Worm (Caenorhabditis elegans) whole organism, mixed stage, embryonic: Measurements from ENCODE around the gene mvb-12.

Source experiments
- M03D4.4 ChIP-seq: sonication (generic microtip); optimal IDR thresholded peaks from 2 replicates; lab custom pipeline; 2017; ENCODE audit warnings: mild to moderate bottlenecking, missing genetic modification characterization, missing compliant biosample characterization
- blmp-1 ChIP-seq: fragments of 150-350 bp; optimal IDR thresholded peaks from 2 replicates; lab custom pipeline; 2014; ENCODE audit warnings: missing biosample characterization, missing genetic modification characterization
- ceh-39 ChIP-seq: fragments of 150-350 bp; optimal IDR thresholded peaks from 2 replicates; lab custom pipeline; 2014; ENCODE audit warnings: missing biosample characterization, missing genetic modification characterization
- ceh-83 ChIP-seq: fragments of 200-800 bp; sonication (Bioruptor generic); optimal IDR thresholded peaks from 2 replicates; lab custom pipeline; 2018; ENCODE audit warnings: mild to moderate bottlenecking, missing genetic modification characterization, missing compliant biosample characterization
- ces-1 ChIP-seq: fragments of 150-350 bp; optimal IDR thresholded peaks from 2 replicates; lab custom pipeline; 2014; ENCODE audit warnings: missing biosample characterization, missing genetic modification reagents, missing genetic modification characterization
- cnd-1 ChIP-seq: fragments of 200-800 bp; sonication (Bioruptor generic); optimal IDR thresholded peaks from 2 replicates; lab custom pipeline; 2018; ENCODE audit warnings: mild to moderate bottlenecking, missing genetic modification characterization, missing compliant biosample characterization
- drap-1 ChIP-seq: fragments of 200-800 bp; sonication (Bioruptor generic); optimal IDR thresholded peaks from 3 replicates; lab custom pipeline; 2018; ENCODE audit warnings: mild to moderate bottlenecking, missing genetic modification characterization, missing compliant biosample characterization
- elt-1 ChIP-seq: sonication (generic microtip); optimal IDR thresholded peaks from 2 replicates; lab custom pipeline; 2017; ENCODE audit warnings: missing genetic modification characterization, mild to moderate bottlenecking, missing compliant biosample characterization, antibody characterized with exemption, moderate library complexity, borderline replicate concordance; ENCODE audit not compliant: insufficient read depth
- elt-3 ChIP-seq: fragments of 150-350 bp; optimal IDR thresholded peaks from 2 replicates; lab custom pipeline; 2014; ENCODE audit warnings: missing biosample characterization, missing genetic modification characterization
- flh-1 ChIP-seq: fragments of 200-800 bp; sonication (Bioruptor generic); optimal IDR thresholded peaks from 2 replicates; lab custom pipeline; 2018; ENCODE audit warnings: mild to moderate bottlenecking, missing genetic modification characterization, moderate library complexity, missing compliant biosample characterization
- ham-2 ChIP-seq: fragments of 200-800 bp; sonication (Bioruptor generic); optimal IDR thresholded peaks from 2 replicates; lab custom pipeline; 2018; ENCODE audit warnings: mild to moderate bottlenecking, missing genetic modification characterization, missing compliant biosample characterization
- hlh-1 ChIP-seq: fragments of 150-350 bp; optimal IDR thresholded peaks from 2 replicates; lab custom pipeline; 2014; ENCODE audit warnings: missing biosample characterization, missing genetic modification reagents, missing genetic modification characterization
- lin-13 ChIP-seq: fragments of 150-350 bp; optimal IDR thresholded peaks from 2 replicates; lab custom pipeline; 2014; ENCODE audit warnings: missing biosample characterization, missing genetic modification characterization
- lin-32 ChIP-seq: fragments of 200-800 bp; sonication (Bioruptor generic); optimal IDR thresholded peaks from 2 replicates; lab custom pipeline; 2018; ENCODE audit warnings: mild to moderate bottlenecking, missing genetic modification characterization, missing compliant biosample characterization
- lsy-2 ChIP-seq: fragments of 150-350 bp; optimal IDR thresholded peaks from 2 replicates; lab custom pipeline; 2014; ENCODE audit warnings: missing biosample characterization, missing genetic modification characterization
- mab-5 ChIP-seq: fragments of 150-350 bp; optimal IDR thresholded peaks from 2 replicates; lab custom pipeline; 2014; ENCODE audit warnings: missing biosample characterization, missing genetic modification characterization
- mep-1 ChIP-seq: fragments of 150-350 bp; optimal IDR thresholded peaks from 2 replicates; lab custom pipeline; 2017; ENCODE audit warnings: missing biosample characterization, missing genetic modification reagents, missing genetic modification characterization, inconsistent platforms
- mls-2 ChIP-seq: sonication (generic microtip); optimal IDR thresholded peaks from 2 replicates; lab custom pipeline; 2016; ENCODE audit warnings: mild to moderate bottlenecking, missing genetic modification characterization, moderate library complexity, missing compliant biosample characterization
- nhr-12 ChIP-seq: fragments of 150-350 bp; optimal IDR thresholded peaks from 2 replicates; lab custom pipeline; 2014; ENCODE audit warnings: missing biosample characterization, missing genetic modification characterization
- nhr-2 ChIP-seq: fragments of 150-350 bp; optimal IDR thresholded peaks from 2 replicates; lab custom pipeline; 2014; ENCODE audit warnings: missing biosample characterization, missing genetic modification characterization
- nhr-237 ChIP-seq: fragments of 150-350 bp; optimal IDR thresholded peaks from 2 replicates; lab custom pipeline; 2014; ENCODE audit warnings: missing biosample characterization, missing genetic modification characterization
- nhr-28 ChIP-seq: fragments of 150-350 bp; optimal IDR thresholded peaks from 2 replicates; lab custom pipeline; 2014; ENCODE audit warnings: missing biosample characterization, missing genetic modification characterization
- nhr-76 ChIP-seq: sonication (generic microtip); optimal IDR thresholded peaks from 2 replicates; lab custom pipeline; 2017; ENCODE audit warnings: missing biosample characterization, missing genetic modification characterization
- pha-4 ChIP-seq: fragments of 150-350 bp; optimal IDR thresholded peaks from 2 replicates; lab custom pipeline; 2018; ENCODE audit warnings: missing biosample characterization, missing genetic modification reagents, missing genetic modification characterization
- sem-2 ChIP-seq: fragments of 200-800 bp; sonication (Bioruptor generic); optimal IDR thresholded peaks from 2 replicates; lab custom pipeline; 2018; ENCODE audit warnings: mild to moderate bottlenecking, missing genetic modification characterization, missing compliant biosample characterization
- sptf-1 ChIP-seq: sonication (generic microtip); optimal IDR thresholded peaks from 2 replicates; lab custom pipeline; 2017; ENCODE audit warnings: mild to moderate bottlenecking, missing genetic modification characterization, moderate library complexity, missing compliant biosample characterization
- tbx-8 ChIP-seq: fragments of 200-800 bp; sonication (Bioruptor generic); optimal IDR thresholded peaks from 2 replicates; lab custom pipeline; 2018; ENCODE audit warnings: mild to moderate bottlenecking, missing genetic modification characterization, moderate library complexity, missing compliant biosample characterization
- unc-120 ChIP-seq: sonication (generic microtip); optimal IDR thresholded peaks from 2 replicates; lab custom pipeline; 2017; ENCODE audit warnings: missing genetic modification characterization, missing compliant biosample characterization; ENCODE audit not compliant: poor library complexity, severe bottlenecking
- unc-39 ChIP-seq: fragments of 150-350 bp; optimal IDR thresholded peaks from 2 replicates; lab custom pipeline; 2014; ENCODE audit warnings: missing biosample characterization, missing genetic modification characterization
- unc-62 ChIP-seq: fragments of 150-350 bp; optimal IDR thresholded peaks from 2 replicates; lab custom pipeline; 2014; ENCODE audit warnings: missing biosample characterization, missing genetic modification reagents, missing genetic modification characterization
- zip-8 ChIP-seq: fragments of 150-350 bp; optimal IDR thresholded peaks from 2 replicates; lab custom pipeline; 2014; ENCODE audit warnings: missing biosample characterization, missing genetic modification characterization
- ztf-11 ChIP-seq: fragments of 150-350 bp; optimal IDR thresholded peaks from 2 replicates; lab custom pipeline; 2014; ENCODE audit warnings: missing biosample characterization, missing genetic modification characterization

mvb-12 gene

DNA sequence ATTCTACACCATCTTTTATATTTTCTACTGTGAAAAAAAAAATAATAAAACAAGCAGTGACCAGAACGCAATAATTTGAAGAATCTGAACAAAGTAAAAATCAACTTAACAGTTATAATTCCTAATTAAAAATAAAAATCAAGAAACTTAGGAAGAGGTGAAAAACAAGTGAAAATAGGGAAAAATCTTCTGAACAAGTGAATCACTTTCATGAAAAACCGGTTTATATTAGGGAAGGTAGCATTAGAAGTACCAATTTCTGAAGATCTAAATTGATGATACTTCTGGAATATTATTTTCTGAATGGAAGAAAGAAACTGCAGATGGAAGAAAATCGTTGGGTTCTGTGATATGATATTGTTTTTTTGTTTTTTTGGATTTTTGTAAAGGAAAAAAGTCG lies 6.2 kb downstream of the mvb-12 start:
- TF ChIP-seq blmp-1 (peak; percentile 6), nhr-2 (tag; lab: Kevin White, UChicago) (no peak), lsy-2 (no peak)

DNA sequence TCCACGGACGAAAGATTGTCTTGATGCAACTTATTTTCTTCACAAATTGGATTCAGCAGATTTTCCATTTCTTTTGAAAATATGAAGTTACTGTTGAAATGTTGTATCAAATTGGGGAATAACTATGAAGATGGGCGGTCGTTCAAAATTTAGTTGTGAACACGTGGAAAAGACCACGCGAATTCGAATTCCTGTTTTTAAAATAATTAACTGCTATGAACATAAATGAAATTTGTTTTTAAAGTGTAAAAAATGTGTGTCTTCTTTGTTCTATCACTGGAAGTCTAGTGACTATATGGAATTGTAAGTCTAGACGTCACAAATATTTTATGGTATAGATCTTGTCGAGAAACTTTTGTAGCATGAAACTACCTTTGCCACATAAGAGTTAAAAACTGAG lies 8.1 kb downstream of the mvb-12 start, which contains the start of gene C06A6.7:
C06A6.7 (minus strand) TSS at position 101 of the 400 bp plus-strand sequence.
- no peak for TF ChIP-seq ham-2
- TF ChIP-seq nhr-237, result no peak
- no peak for TF ChIP-seq hlh-1
- TF ChIP-seq unc-39 (tag; lab: Kevin White, UChicago), result no peak
- TF ChIP-seq nhr-28 (tag; lab: Kevin White, UChicago), result no peak
- TF ChIP-seq M03D4.4 (tag; lab: Kevin White, UChicago), result no peak
- no peak for TF ChIP-seq tbx-8
- TF ChIP-seq unc-62 (GFP tag; lab: Kevin White, UChicago), result no peak
- TF ChIP-seq mab-5 (tag; lab: Kevin White, UChicago), result no peak
- TF ChIP-seq sptf-1, result no peak
- TF ChIP-seq zip-8 (tag; lab: Kevin White, UChicago), result no peak
- no peak for TF ChIP-seq elt-3 (tag; lab: Kevin White, UChicago)
- no peak for TF ChIP-seq lin-13 (tag; lab: Kevin White, UChicago)
- TF ChIP-seq ceh-39, result no peak
- no peak for TF ChIP-seq nhr-12 (tag; lab: Kevin White, UChicago)
- TF ChIP-seq flh-1, result no peak
- no peak for TF ChIP-seq unc-120 (tag; lab: Kevin White, UChicago)
- TF ChIP-seq nhr-76 (tag; lab: Kevin White, UChicago), result no peak
- TF ChIP-seq elt-1 (tag; lab: Kevin White, UChicago), result no peak
- TF ChIP-seq pha-4 (tag; lab: Kevin White, UChicago), result no peak
- TF ChIP-seq, all 35 proteins: peak for 0

DNA sequence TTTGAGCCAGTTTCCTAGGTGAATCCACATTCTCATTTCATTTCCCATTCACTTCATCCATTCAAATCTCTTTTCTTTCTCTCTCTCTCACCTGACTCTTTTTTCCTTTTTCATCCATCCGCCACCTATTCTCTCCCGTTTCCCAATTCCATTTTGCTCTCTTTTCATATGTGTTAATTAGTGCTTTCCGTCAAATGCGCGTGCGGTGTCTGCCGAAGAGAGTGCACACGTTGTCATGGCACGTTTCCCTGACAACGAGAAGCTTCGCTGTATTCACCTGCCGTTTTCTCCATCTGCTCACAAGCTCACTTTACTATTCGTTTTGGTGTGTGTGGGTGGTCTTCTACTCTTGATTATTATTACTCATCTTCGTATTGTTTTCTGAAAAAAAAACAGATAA lies 9.6 kb downstream of the mvb-12 start:
- TF ChIP-seq drap-1 (GFP tag; lab: Kevin White, UChicago) (no peak), ztf-11 (tag; lab: Kevin White, UChicago) (no peak), mls-2 (tag; lab: Kevin White, UChicago) (peak; percentile 25)

DNA sequence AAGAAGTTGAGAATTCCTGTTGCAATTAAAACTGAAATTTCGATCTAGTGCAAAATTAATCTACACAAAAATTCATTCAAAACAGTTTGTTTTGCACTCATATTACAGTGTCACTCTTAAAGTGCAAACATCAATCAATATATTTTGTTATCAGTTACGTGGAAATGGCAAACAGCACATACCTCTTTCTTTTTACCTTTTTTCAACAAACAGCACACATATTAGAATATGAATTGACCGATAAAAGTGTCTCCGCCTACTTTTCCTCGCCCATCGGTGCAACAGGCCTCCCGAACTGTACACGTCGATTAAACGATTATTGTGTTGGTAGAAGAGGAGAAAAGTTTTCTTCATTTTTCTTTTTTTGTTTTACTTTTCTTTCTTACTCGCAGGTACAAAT lies 10.9 kb downstream of the mvb-12 start:
- TF ChIP-seq nhr-2 (tag; lab: Kevin White, UChicago) (no peak), drap-1 (GFP tag; lab: Kevin White, UChicago) (no peak), M03D4.4 (tag; lab: Kevin White, UChicago) (no peak), lin-32 (no peak), ces-1 (GFP tag; lab: Kevin White, UChicago) (no peak), nhr-76 (tag; lab: Kevin White, UChicago) (no peak), lsy-2 (no peak)

DNA sequence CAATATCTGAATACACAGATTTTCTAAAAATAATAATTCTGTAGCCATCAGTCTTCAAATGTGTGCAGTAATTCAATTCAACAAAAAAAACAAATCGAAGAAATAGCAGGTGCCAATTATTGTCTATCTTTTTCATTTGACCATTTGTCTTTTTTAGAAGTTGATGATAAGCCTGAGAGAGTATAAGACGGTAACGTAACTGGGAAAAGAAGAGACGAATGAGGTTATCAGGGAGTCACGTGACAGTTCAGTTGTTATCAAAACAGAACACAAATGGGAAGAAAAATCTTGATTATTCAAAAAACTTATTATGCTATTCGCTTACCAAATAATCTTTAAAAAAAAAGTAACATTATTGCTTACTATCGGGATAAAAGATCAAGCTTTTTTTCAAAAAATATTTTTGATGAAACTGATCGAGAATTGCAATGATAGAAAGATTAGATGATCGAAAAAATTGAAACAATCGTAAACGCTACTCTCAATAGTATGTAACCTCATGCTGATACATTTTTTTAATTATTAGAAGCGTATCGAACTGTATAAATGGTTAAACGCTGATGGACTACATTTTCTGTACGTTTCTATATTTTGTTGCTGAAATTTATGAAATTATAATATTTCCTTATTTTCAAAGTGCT lies 14.1 kb downstream of the mvb-12 start:
- TF ChIP-seq ceh-83 (GFP tag; lab: Kevin White, UChicago) (no peak), hlh-1 (no peak), flh-1 (no peak), cnd-1 (no peak), mep-1 (tag; lab: Kevin White, UChicago) (no peak), blmp-1 (no peak), ceh-39 (no peak), nhr-2 (tag; lab: Kevin White, UChicago) (no peak), drap-1 (GFP tag; lab: Kevin White, UChicago) (no peak), ces-1 (GFP tag; lab: Kevin White, UChicago) (no peak), nhr-76 (tag; lab: Kevin White, UChicago) (no peak), unc-39 (tag; lab: Kevin White, UChicago) (no peak), M03D4.4 (tag; lab: Kevin White, UChicago) (no peak), lsy-2 (no peak), sem-2 (GFP tag; lab: Kevin White, UChicago) (no peak), elt-1 (tag; lab: Kevin White, UChicago) (no peak)
- TF ChIP-seq, all 35 proteins: peak for 0
